ENCODE assay signal across 2 worm cellular contexts in the genomic region with DNA sequence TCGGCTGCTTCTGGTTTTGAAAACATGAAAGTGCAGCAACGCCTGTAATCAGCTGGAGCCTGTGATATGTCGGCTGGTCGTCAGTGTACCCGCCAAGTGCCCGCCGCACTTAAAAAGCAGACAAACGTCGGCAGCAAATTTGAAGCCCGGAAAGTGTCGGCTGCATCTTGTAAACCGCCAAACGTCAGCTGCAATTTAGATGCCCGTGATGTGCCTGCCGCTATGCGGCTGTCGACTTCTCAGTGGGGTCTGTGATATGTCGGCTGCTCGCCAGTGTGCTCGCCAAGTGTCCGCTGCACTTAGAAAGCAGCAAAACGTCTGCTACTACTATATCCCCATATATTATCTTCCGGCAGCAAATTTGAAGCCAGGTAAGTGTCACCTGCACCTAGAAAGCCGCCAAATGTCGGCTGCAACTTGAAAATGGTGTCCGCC.
TF ChIP-seq lines count a peak whose summit lies in the region.

No protein-coding gene starts in this region.

TF ChIP-seq in whole organism, L2 larva, 48 proteins besides CTCF, POLR2A, EP300 and RAD21 (continued from another document):
- TF ChIP-seq ama-1 (optimal IDR thresholded peaks at IDR 0.05; lab: Kevin White, UChicago): no peak

TF ChIP-seq in whole organism, L4 larva, 104 proteins besides CTCF, POLR2A, EP300 and RAD21 (continued from another document):
- TF ChIP-seq ZK546.5 (tag; optimal IDR thresholded peaks at IDR 0.05; lab: Kevin White, UChicago) (no peak), dmd-8 (GFP tag; IDR thresholded peaks at IDR 0.05; lab: Robert Waterston, UW) (no peak), ceh-28 (tag; optimal IDR thresholded peaks at IDR 0.05; lab: Kevin White, UChicago) (no peak), mxl-2 (GFP tag; conservative IDR thresholded peaks at IDR 0.05; lab: Robert Waterston, UW) (no peak), fos-1 (tag; optimal IDR thresholded peaks at IDR 0.05; lab: Kevin White, UChicago) (no peak), aly-2 (tag; optimal IDR thresholded peaks at IDR 0.05; lab: Kevin White, UChicago) (no peak), Y105C5A.15 (GFP tag; IDR thresholded peaks at IDR 0.05; lab: Robert Waterston, UW) (no peak), nhr-28 (tag; optimal IDR thresholded peaks at IDR 0.05; lab: Kevin White, UChicago) (no peak), ceh-20 (GFP tag; IDR thresholded peaks at IDR 0.05; lab: Robert Waterston, UW) (no peak), cey-2 (tag; optimal IDR thresholded peaks at IDR 0.05; lab: Kevin White, UChicago; ENCODE audit: borderline replicate concordance, insufficient read depth) (no peak), D1046.2 (GFP tag; IDR thresholded peaks at IDR 0.05; lab: Robert Waterston, UW) (no peak), php-3 (GFP tag; IDR thresholded peaks at IDR 0.05; lab: Robert Waterston, UW) (0 out of 2 replicates have a peak, but pooled peaks have one; percentile 17), rbr-2 (tag; optimal IDR thresholded peaks at IDR 0.05; lab: Kevin White, UChicago) (no peak), daf-8 (GFP tag; IDR thresholded peaks at IDR 0.05; lab: Robert Waterston, UW) (no peak), lin-15B (tag; optimal IDR thresholded peaks at IDR 0.05; lab: Kevin White, UChicago) (no peak), zip-11 (GFP tag; IDR thresholded peaks at IDR 0.05; lab: Robert Waterston, UW) (no peak), fkh-10 (GFP tag; optimal IDR thresholded peaks at IDR 0.05; lab: Kevin White, UChicago) (no peak), lin-13 (GFP tag; optimal IDR thresholded peaks at IDR 0.05; lab: Kevin White, UChicago) (peak; percentile 14), nhr-10 (tag; optimal IDR thresholded peaks at IDR 0.05; lab: Kevin White, UChicago) (no peak), nhr-111 (GFP tag; optimal IDR thresholded peaks at IDR 0.05; lab: Kevin White, UChicago) (peak; percentile 12), lir-3 (tag; optimal IDR thresholded peaks at IDR 0.05; lab: Kevin White, UChicago) (no peak), mdt-29 (GFP tag; IDR thresholded peaks at IDR 0.05; lab: Robert Waterston, UW) (no peak), F49E8.2 (tag; optimal IDR thresholded peaks at IDR 0.05; lab: Kevin White, UChicago; ENCODE audit: borderline replicate concordance) (no peak), F26F4.8 (GFP tag; conservative IDR thresholded peaks at IDR 0.05; lab: Robert Waterston, UW) (no peak), ama-1 (optimal IDR thresholded peaks at IDR 0.05; lab: Kevin White, UChicago) (no peak), egl-27 (tag; optimal IDR thresholded peaks at IDR 0.05; lab: Kevin White, UChicago) (no peak), set-16 (GFP tag; IDR thresholded peaks at IDR 0.05; lab: Robert Waterston, UW) (peak; percentile 59), Y5F2A.4 (GFP tag; optimal IDR thresholded peaks at IDR 0.05; lab: Kevin White, UChicago) (no peak), mxl-3 (GFP tag; optimal IDR thresholded peaks at IDR 0.05; lab: Kevin White, UChicago) (no peak), nhr-41 (GFP tag; IDR thresholded peaks at IDR 0.05; lab: Robert Waterston, UW) (no peak), nhr-6 (tag; optimal IDR thresholded peaks at IDR 0.05; lab: Kevin White, UChicago) (no peak), ceh-32 (tag; optimal IDR thresholded peaks at IDR 0.05; lab: Kevin White, UChicago; ENCODE audit: poor library complexity) (no peak), unc-130 (GFP tag; optimal IDR thresholded peaks at IDR 0.05; lab: Kevin White, UChicago) (no peak), nhr-11 (tag; optimal IDR thresholded peaks at IDR 0.05; lab: Kevin White, UChicago) (no peak), mdl-1 (tag; optimal IDR thresholded peaks at IDR 0.05; lab: Kevin White, UChicago) (no peak), saeg-2 (GFP tag; IDR thresholded peaks at IDR 0.05; lab: Robert Waterston, UW) (no peak), ztf-11 (tag; optimal IDR thresholded peaks at IDR 0.05; lab: Kevin White, UChicago) (no peak), sdz-12 (GFP tag; optimal IDR thresholded peaks at IDR 0.05; lab: Kevin White, UChicago) (peak; percentile 41), R02D3.7 (tag; optimal IDR thresholded peaks at IDR 0.05; lab: Kevin White, UChicago) (no peak), dve-1 (tag; optimal IDR thresholded peaks at IDR 0.05; lab: Kevin White, UChicago; ENCODE audit: insufficient read depth) (no peak), dpl-1 (GFP tag; optimal IDR thresholded peaks at IDR 0.05; lab: Kevin White, UChicago) (no peak), pha-4 (GFP tag; IDR thresholded peaks at IDR 0.05; lab: Robert Waterston, UW) (no peak), pha-4 (tag; optimal IDR thresholded peaks at IDR 0.05; lab: Kevin White, UChicago) (no peak), unc-39 (tag; optimal IDR thresholded peaks at IDR 0.05; lab: Kevin White, UChicago) (no peak), daf-19 (GFP tag; conservative IDR thresholded peaks at IDR 0.05; lab: Robert Waterston, UW) (no peak), madf-5 (GFP tag; IDR thresholded peaks at IDR 0.05; lab: Robert Waterston, UW) (0 out of 4 replicates have a peak, but pooled peaks of 1 of the 2 experiments have one; percentile 57), spr-1 (tag; optimal IDR thresholded peaks at IDR 0.05; lab: Kevin White, UChicago) (no peak), nhr-77 (tag; optimal IDR thresholded peaks at IDR 0.05; lab: Kevin White, UChicago) (no peak), tag-97 (GFP tag; IDR thresholded peaks at IDR 0.05; lab: Robert Waterston, UW) (no peak), ceh-44 (GFP tag; IDR thresholded peaks at IDR 0.05; lab: Robert Waterston, UW) (no peak), snpc-4 (tag; optimal IDR thresholded peaks at IDR 0.05; lab: Kevin White, UChicago) (peak; percentile 46), dmd-9 (GFP tag; IDR thresholded peaks at IDR 0.05; lab: Robert Waterston, UW) (no peak), nhr-42 (GFP tag; IDR thresholded peaks at IDR 0.05; lab: Robert Waterston, UW) (no peak), F10B5.3 (tag; optimal IDR thresholded peaks at IDR 0.05; lab: Kevin White, UChicago) (no peak), snpc-1.2 (GFP tag; IDR thresholded peaks at IDR 0.05; lab: Robert Waterston, UW) (0 out of 2 replicates have a peak, but pooled peaks have one; percentile 52), mes-2 (tag; optimal IDR thresholded peaks at IDR 0.05; lab: Kevin White, UChicago; ENCODE audit: poor library complexity, severe bottlenecking) (peak; percentile 4), pqm-1 (tag; optimal IDR thresholded peaks at IDR 0.05; lab: Kevin White, UChicago) (no peak), madf-9 (GFP tag; conservative IDR thresholded peaks at IDR 0.05; lab: Robert Waterston, UW) (no peak), egl-43 (GFP tag; IDR thresholded peaks at IDR 0.05; lab: Robert Waterston, UW) (peak; percentile 75), hlh-11 (tag; optimal IDR thresholded peaks at IDR 0.05; lab: Kevin White, UChicago) (peak; percentile 38), daf-16 (GFP tag; optimal IDR thresholded peaks at IDR 0.05; lab: Kevin White, UChicago) (no peak), daf-16 (tag; optimal IDR thresholded peaks at IDR 0.05; lab: Kevin White, UChicago) (no peak), hmg-1.1 (GFP tag; IDR thresholded peaks at IDR 0.05; lab: Robert Waterston, UW) (peak; percentile 41; the same call in 1 of the 2 replicates), vab-7 (GFP tag; IDR thresholded peaks at IDR 0.05; lab: Robert Waterston, UW) (no peak), Y75B8A.6 (GFP tag; IDR thresholded peaks at IDR 0.05; lab: Robert Waterston, UW) (no peak), lin-38 (GFP tag; IDR thresholded peaks at IDR 0.05; lab: Robert Waterston, UW) (0 out of 2 replicates have a peak, but pooled peaks have one; percentile 5), mep-1 (tag; optimal IDR thresholded peaks at IDR 0.05; lab: Kevin White, UChicago) (peak; percentile 14), Y48G9A.11 (GFP tag; IDR thresholded peaks at IDR 0.05; lab: Robert Waterston, UW) (no peak)
